Fruit fly (Drosophila melanogaster): ENCODE measurements around the gene Femcoat.

Gene Femcoat

DNA sequence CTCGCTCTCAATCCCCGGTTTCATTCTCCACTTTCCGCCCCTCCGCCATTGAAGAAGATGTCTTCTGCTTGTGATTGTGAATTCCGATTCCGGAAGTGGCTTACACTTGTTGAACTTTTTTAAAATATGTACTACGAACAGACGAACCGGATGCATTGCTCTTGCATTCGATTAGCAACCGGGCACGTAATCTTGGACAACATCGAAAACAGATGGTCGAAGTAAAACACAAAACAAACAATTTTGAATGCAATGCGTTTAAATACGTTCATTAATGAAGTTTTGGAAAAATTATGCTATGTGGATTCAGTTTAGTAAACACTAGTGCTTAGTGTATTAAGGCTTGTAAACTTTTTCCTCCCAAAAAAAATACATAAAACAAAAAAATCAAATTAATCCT lies 3.4 kb upstream of the Femcoat start, which contains the start of gene Muc4B:
Gene Muc4B, minus strand, starts transcription at position 101 of the 400 bp plus-strand sequence.
- TF ChIP-seq ttk (optimal IDR thresholded peaks at IDR 0.05), result no peak
- TF ChIP-seq insv (optimal IDR thresholded peaks at IDR 0.05), result no peak
- no peak for TF ChIP-seq Myc (optimal IDR thresholded peaks at IDR 0.05)
- TF ChIP-seq h (optimal IDR thresholded peaks at IDR 0.05), result no peak
- no peak for TF ChIP-seq Sin3A (optimal IDR thresholded peaks at IDR 0.05)
- TF ChIP-seq psq (optimal IDR thresholded peaks at IDR 0.05), result no peak

DNA sequence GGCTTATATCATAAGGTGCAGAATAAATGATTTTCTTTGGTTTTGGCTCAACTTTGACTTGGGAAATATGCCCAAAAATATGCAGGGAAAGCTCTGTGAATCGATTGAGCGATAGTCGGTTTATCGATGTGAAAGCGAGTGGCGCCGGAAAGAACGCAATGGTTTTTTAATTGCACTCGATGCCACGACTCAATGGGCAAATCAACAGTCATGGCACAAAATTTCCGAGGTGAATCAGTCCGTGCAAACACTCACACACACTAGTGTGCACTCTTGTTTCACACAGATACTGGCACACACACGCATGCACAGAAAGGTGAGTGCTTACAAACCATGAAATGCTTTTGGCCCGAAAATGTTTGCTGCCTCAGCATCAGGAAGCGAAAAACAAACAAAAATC lies 2.5 kb downstream of the Femcoat start:
- TF ChIP-seq insv (optimal IDR thresholded peaks at IDR 0.05), result no peak
- no peak for TF ChIP-seq psq (optimal IDR thresholded peaks at IDR 0.05)
- no peak for TF ChIP-seq Sin3A (optimal IDR thresholded peaks at IDR 0.05)
- TF ChIP-seq ttk (optimal IDR thresholded peaks at IDR 0.05), result no peak
- TF ChIP-seq Myc (optimal IDR thresholded peaks at IDR 0.05), result no peak

DNA sequence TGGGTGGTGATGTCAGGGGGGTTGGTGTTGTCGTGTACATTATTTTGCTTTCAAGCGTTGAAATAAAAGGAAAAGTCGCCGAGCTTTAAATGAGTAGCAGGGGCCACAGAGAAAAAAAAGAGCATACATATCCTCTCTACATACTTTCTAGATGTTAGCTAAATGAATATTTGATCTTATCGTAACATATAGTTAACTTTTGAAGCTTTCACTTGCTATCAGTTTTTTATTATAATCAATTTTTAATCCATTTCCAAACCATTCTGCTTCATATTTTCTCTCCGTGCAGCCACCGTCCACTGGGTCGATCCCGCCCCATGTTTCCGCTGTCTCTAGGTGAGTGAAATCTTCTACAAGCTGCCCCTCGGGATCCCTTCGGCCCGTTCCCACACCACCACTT lies 17.6 kb downstream of the Femcoat start:
- TF ChIP-seq h (optimal IDR thresholded peaks at IDR 0.05) (no peak), psq (optimal IDR thresholded peaks at IDR 0.05) (no peak), Myc (optimal IDR thresholded peaks at IDR 0.05) (no peak), Sin3A (optimal IDR thresholded peaks at IDR 0.05) (no peak), ttk (optimal IDR thresholded peaks at IDR 0.05) (no peak), insv (optimal IDR thresholded peaks at IDR 0.05) (no peak)

DNA sequence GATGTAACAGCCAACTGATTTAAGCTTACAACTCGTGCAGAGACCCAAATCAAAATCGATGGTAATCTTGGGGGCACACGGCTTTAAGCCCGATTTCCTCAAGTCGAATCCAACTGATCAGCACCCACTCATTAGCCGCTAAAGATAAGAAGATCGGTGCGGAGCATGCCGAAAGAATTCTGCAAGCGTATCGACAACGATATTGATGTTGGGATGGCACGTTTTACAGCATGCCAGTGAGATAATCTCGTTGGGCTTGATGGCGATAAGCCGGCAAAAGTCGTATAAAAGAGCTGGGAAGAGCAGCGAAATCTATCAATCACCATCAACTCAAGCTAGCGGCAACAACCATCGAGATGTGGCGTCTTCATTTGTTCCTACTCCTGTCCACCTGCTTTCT lies 24.8 kb downstream of the Femcoat start, which contains the start of gene CG15570:
Gene CG15570, plus strand, starts transcription at position 301 of the 400 bp plus-strand sequence.
- TF ChIP-seq ttk (optimal IDR thresholded peaks at IDR 0.05) (no peak), Myc (optimal IDR thresholded peaks at IDR 0.05) (no peak), insv (optimal IDR thresholded peaks at IDR 0.05) (no peak), h (optimal IDR thresholded peaks at IDR 0.05) (no peak), Sin3A (optimal IDR thresholded peaks at IDR 0.05) (no peak), psq (optimal IDR thresholded peaks at IDR 0.05) (no peak)

DNA sequence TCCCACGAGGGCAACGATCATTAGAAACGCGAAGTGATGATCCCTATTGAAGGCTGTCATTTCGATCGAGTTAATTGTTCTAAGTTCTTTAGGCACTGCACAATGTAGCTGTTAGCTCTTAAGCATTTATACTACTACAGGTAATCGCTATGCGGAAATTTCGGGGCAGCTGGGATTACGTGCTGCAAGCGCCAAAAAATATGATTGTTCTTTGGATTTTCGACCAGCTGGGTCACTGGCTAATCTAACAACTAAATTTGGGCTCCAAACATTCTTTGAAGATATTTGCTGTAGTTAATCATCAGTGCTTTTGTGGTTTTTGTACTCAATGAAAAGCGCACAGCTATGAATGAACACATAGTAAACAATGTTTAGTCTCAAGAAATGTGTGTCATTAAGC lies 25.3 kb downstream of the Femcoat start, which contains the start of gene CG15571:
Gene CG15571, minus strand, starts transcription at position 101 of the 400 bp plus-strand sequence.
- TF ChIP-seq insv (optimal IDR thresholded peaks at IDR 0.05) (no peak), Myc (optimal IDR thresholded peaks at IDR 0.05) (no peak), ttk (optimal IDR thresholded peaks at IDR 0.05) (no peak), Sin3A (optimal IDR thresholded peaks at IDR 0.05) (no peak), h (optimal IDR thresholded peaks at IDR 0.05) (no peak), psq (optimal IDR thresholded peaks at IDR 0.05) (no peak)

DNA sequence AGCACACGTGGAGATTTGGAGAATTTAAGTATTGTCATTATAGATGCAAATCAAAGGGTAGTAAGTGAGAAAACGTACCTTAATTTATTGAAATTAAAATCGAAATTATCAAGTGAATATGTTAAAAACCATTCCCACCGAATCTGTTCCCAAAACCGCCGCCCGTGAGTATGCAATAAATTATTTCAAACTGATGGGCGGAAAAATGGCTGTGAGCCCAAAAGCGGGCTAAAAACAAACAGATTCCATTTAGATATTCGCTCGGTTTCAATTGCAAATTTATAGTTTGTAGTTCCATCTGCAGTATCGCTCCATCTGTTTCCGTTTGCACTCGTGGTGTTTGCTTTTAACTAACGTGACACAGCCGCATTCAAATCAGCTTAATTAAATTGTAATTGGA lies 28.3 kb downstream of the Femcoat start:
- TF ChIP-seq Sin3A (optimal IDR thresholded peaks at IDR 0.05) (no peak), ttk (optimal IDR thresholded peaks at IDR 0.05) (no peak), insv (optimal IDR thresholded peaks at IDR 0.05) (no peak), h (optimal IDR thresholded peaks at IDR 0.05) (no peak), Myc (optimal IDR thresholded peaks at IDR 0.05) (no peak), psq (optimal IDR thresholded peaks at IDR 0.05) (no peak)

DNA sequence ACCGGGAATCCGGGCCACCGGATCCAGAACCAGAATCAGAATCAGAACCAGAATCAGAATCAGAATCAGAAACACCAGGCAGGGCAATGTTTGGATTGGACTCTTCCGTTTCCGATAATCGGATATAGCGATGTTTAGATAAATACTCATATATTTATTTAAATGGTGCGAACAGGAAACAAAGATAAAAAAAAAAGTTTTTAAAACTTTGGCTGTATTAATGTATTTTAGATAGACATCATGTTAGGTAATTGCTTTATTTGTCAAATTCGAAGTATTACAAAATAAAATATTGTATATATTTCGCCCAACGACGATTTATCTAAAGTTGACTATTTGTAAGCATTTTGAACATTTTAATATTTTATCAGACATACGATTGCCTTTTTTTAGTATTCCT lies 29.9 kb downstream of the Femcoat start, which contains the start of gene CG43288:
Gene CG43288, plus strand, starts transcription at position 301 of the 400 bp plus-strand sequence.
- TF ChIP-seq Myc (optimal IDR thresholded peaks at IDR 0.05) (no peak), h (optimal IDR thresholded peaks at IDR 0.05) (no peak), insv (optimal IDR thresholded peaks at IDR 0.05) (no peak), ttk (optimal IDR thresholded peaks at IDR 0.05) (no peak), psq (optimal IDR thresholded peaks at IDR 0.05) (no peak), Sin3A (optimal IDR thresholded peaks at IDR 0.05) (no peak)

DNA sequence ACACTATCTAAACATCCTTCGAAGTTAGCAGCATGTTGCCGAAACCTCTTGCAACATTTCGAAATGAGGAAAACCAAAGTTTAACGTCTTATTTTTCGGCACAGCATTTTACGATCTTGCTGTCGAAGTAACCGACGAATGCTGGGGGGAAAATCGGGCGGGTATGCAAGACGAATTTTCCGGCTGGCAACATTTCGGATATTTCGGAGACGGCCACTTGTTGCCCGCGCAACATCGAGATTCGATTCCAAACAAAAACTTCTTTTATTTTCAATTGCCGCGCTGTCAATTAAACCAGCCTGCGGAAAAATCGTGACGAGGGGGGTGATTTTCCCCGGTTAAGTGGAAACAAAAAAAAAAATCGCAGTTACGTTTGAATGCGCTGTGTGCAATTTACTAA lies 35.9 kb downstream of the Femcoat start:
- TF ChIP-seq psq (optimal IDR thresholded peaks at IDR 0.05) (no peak), Myc (optimal IDR thresholded peaks at IDR 0.05) (no peak), h (optimal IDR thresholded peaks at IDR 0.05) (no peak), Sin3A (optimal IDR thresholded peaks at IDR 0.05) (no peak), ttk (optimal IDR thresholded peaks at IDR 0.05) (no peak), insv (optimal IDR thresholded peaks at IDR 0.05) (no peak)

DNA sequence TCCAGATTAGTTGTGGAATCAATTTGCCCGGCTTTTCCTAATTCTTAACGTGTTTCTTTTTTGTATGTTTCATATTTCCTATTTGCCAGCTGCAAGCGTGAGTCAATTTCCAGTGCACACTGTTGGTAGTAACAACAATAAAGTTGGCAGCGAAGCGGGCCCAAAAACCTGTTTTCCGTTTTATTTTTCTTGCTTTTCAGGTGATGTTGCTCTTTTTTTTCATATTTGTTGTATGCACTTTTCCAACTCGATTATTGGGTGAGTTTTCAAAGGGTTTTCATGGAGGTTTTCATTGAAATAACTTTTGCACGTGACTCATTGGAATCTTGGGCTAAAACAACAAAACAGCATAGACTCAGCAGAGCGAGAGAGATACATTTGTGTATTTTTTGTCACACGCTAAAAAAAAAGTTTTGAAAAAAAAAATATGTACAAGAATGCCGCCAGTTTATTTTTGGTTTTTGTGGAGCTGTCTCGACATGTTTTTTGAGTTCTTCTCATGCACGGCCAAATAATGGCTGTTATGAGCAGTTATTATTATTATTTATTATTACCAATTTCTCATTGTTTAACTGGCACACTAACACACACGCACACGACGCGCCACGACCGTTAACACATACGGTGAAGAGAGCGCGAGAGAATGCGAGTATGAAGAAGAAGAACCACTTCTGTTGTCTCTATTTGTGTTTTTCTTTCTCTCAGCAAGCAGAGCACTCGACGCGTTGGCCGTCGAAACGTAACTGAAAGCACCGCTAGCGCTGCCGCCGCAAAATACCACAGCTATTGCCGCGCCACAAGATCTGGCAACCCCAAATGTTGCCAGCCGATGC lies 37.1 kb downstream of the Femcoat start, which contains the start of gene Fas2:
Gene Fas2, minus strand, starts transcription at position 748 of the 833 bp plus-strand sequence.
- TF ChIP-seq Myc (optimal IDR thresholded peaks at IDR 0.05) (no peak), psq (optimal IDR thresholded peaks at IDR 0.05) (no peak)

DNA sequence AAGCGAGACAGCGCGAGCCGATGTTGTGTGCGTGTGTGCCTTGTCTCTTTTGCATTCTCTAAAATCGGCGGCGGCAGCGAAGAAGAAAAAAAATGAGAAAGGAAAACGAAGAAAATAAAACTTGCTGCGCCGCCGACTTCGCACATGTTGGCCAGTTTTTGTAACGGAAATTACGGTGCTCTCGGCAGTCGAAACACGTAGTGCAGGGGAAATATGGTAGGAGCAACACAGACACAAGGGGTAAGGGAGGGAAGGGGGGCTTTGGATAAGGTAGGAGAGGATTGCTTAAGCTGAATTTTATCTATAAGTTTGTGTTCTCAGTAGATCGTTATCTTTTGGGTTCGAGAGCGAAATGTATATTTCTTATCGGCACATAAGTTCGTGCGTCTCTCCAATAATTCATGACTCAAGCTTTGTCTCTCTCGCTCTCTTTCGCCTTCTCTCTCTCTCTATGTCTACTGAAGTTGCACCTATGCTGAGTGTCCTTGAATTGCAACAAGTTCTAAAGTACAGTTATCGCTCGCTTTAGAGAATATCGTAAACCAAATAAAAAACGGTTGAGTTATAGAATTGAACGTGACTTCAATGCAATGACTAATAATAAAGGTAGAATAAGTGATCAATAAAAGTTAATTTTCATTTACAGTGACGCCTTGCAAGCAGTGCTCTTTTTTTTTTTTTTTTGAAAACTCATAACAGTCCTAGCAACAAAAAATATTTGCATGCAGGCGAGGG lies 38.7 kb downstream of the Femcoat start:
- TF ChIP-seq h (optimal IDR thresholded peaks at IDR 0.05) (no peak), psq (optimal IDR thresholded peaks at IDR 0.05) (no peak), insv (optimal IDR thresholded peaks at IDR 0.05) (no peak), ttk (optimal IDR thresholded peaks at IDR 0.05) (no peak), Sin3A (optimal IDR thresholded peaks at IDR 0.05) (no peak), Myc (optimal IDR thresholded peaks at IDR 0.05) (no peak)

DNA sequence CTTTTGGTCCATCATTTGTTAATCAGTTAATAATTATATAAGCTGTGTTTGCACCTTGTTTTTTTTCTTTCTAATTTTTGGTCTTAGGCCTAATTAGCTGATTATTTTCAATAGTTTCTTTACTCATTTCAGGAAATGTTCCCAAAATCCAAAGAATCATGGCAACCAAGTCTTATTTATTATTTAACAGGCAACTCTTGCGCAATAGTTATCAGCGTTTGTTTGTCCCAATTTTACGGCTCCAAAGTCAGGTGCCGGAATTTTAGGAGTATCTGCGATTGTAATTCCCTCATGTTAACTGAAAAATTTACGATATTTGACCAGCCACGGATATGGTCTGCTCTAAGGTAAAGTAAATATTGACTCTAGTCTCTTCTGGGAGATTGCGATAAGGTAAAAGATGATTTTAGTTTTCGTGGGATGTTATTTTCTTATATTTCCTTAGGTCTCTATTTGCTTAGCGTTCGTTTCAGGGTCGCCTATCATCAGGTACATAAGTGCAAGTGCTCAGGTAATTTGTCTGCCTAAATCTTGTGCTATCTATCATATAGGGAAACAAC lies 40.3 kb downstream of the Femcoat start:
- TF ChIP-seq Myc (optimal IDR thresholded peaks at IDR 0.05), result no peak
- TF ChIP-seq insv (optimal IDR thresholded peaks at IDR 0.05), result no peak
- TF ChIP-seq ttk (optimal IDR thresholded peaks at IDR 0.05), result no peak
- TF ChIP-seq Sin3A (optimal IDR thresholded peaks at IDR 0.05), result no peak
- no peak for TF ChIP-seq psq (optimal IDR thresholded peaks at IDR 0.05)
- no peak for TF ChIP-seq h (optimal IDR thresholded peaks at IDR 0.05)

DNA sequence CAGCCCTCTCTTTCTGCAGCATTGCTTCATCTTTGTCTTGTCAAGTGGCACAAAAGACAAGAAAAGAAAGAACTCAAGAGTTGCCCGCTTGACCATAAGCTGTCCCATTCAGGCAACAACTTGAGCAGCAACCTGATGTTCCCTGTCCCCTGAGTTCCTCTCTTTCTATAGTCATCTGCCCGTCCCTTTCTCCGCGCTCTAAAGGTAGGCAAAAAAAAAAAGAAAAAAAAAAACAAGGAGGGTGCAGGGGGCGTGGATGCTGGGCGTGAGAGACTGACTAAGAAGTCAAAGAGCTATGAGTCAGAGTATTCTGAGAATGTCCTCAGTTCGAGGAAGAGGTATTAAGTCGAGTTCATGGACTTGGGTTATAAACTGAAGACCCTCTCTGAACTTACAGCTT lies 42.0 kb downstream of the Femcoat start:
- no peak for TF ChIP-seq Myc (optimal IDR thresholded peaks at IDR 0.05)
